Worm (Caenorhabditis elegans): Measurements from ENCODE around the gene acdh-8.

Gene acdh-8

DNA sequence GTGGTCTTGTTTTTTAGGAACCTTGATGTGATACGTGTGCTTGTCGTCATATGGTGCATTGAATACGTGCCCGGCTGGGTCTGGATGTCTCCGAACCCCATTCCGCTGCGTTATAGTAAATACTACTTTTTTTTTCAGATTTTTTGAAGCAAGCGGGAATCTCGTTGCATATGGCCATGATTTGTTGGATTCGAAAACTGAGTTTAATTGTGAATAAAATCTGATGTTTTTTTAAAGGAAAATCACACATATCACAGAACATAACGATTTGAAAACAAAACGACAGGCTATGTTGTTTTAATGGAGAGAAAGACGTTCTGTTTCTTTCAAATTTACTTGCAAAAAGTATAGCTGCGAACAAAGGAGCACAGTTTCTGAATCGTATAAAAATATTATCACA lies 51.1 kb downstream of the acdh-8 start, which contains the start of the genes ZK1248.17 and H41C03.3:
Gene ZK1248.17, minus strand, starts transcription at position 101 of the 400 bp plus-strand sequence.
Gene H41C03.3, plus strand, starts transcription at position 337 of the 400 bp plus-strand sequence.
- TF ChIP-seq nhr-77 (tag; optimal IDR thresholded peaks at IDR 0.05) (no peak), gmeb-1 (tag; optimal IDR thresholded peaks at IDR 0.05) (no peak), F13H6.1 (tag; optimal IDR thresholded peaks at IDR 0.05) (no peak), sma-9 (GFP tag; optimal IDR thresholded peaks at IDR 0.05) (no peak), sma-9 (tag; optimal IDR thresholded peaks at IDR 0.05) (no peak), snpc-4 (tag; optimal IDR thresholded peaks at IDR 0.05) (no peak), dmd-4 (tag; optimal IDR thresholded peaks at IDR 0.05) (no peak), nhr-23 (tag; optimal IDR thresholded peaks at IDR 0.05) (no peak), skn-1 (tag; optimal IDR thresholded peaks at IDR 0.05) (no peak), lin-13 (GFP tag; optimal IDR thresholded peaks at IDR 0.05) (no peak)

Data from whole organism, L2 larva.